Worm (Caenorhabditis elegans) whole organism, L3 larva: ENCODE data around the gene F26F12.2.

ENCODE experiments used
- ZK546.5 ChIP-seq: sonication (generic microtip); optimal IDR thresholded peaks from 2 replicates; lab custom pipeline; 2017; ENCODE audit warnings: missing biosample characterization, missing genetic modification characterization
- aly-2 ChIP-seq: fragments of 150-350 bp; optimal IDR thresholded peaks from 2 replicates; lab custom pipeline; 2014; ENCODE audit warnings: missing biosample characterization, missing genetic modification characterization
- ama-1 ChIP-seq: fragments of 150-350 bp; optimal IDR thresholded peaks from 2 replicates; lab custom pipeline; 2018
- ceh-16 ChIP-seq: sonication (generic microtip); optimal IDR thresholded peaks from 2 replicates; lab custom pipeline; 2017; ENCODE audit warnings: missing biosample characterization, missing genetic modification characterization
- ceh-28 ChIP-seq: fragments of 150-350 bp; optimal IDR thresholded peaks from 2 replicates; lab custom pipeline; 2014; ENCODE audit warnings: missing biosample characterization, missing genetic modification reagents, missing genetic modification characterization
- daf-12 ChIP-seq: fragments of 150-350 bp; optimal IDR thresholded peaks from 2 replicates; lab custom pipeline; 2014; ENCODE audit warnings: missing biosample characterization, missing genetic modification reagents, missing genetic modification characterization
- egl-5 ChIP-seq: fragments of 150-350 bp; optimal IDR thresholded peaks from 2 replicates; lab custom pipeline; 2017; ENCODE audit warnings: missing biosample characterization, missing genetic modification reagents, missing genetic modification characterization, inconsistent platforms
- elt-2 ChIP-seq: sonication (generic microtip); optimal IDR thresholded peaks from 2 replicates; lab custom pipeline; 2016; ENCODE audit warnings: missing genetic modification reagents, mild to moderate bottlenecking, missing genetic modification characterization, missing compliant biosample characterization
- eor-1 ChIP-seq, 2 experiments: fragments of 150-350 bp; optimal IDR thresholded peaks; 2 replicates each; lab custom pipeline; 2014 to 2018; ENCODE audit warnings: missing biosample characterization in 2 of 2, missing genetic modification characterization in 2 of 2
- fkh-10 ChIP-seq: sonication (generic microtip); optimal IDR thresholded peaks from 2 replicates; lab custom pipeline; 2017; ENCODE audit warnings: missing biosample characterization, missing genetic modification reagents, missing genetic modification characterization
- fkh-2 ChIP-seq: fragments of 150-350 bp; optimal IDR thresholded peaks from 2 replicates; lab custom pipeline; 2014; ENCODE audit warnings: missing biosample characterization, missing genetic modification reagents, missing genetic modification characterization
- fos-1 ChIP-seq: fragments of 150-350 bp; optimal IDR thresholded peaks from 2 replicates; lab custom pipeline; 2014; ENCODE audit warnings: missing biosample characterization, missing genetic modification characterization
- jun-1 ChIP-seq: fragments of 150-350 bp; optimal IDR thresholded peaks from 2 replicates; lab custom pipeline; 2014; ENCODE audit warnings: missing biosample characterization, missing genetic modification reagents, missing genetic modification characterization
- lin-15B ChIP-seq: fragments of 150-350 bp; optimal IDR thresholded peaks from 2 replicates; lab custom pipeline; 2014; ENCODE audit warnings: missing biosample characterization, missing genetic modification characterization
- lin-39 ChIP-seq: fragments of 150-350 bp; optimal IDR thresholded peaks from 2 replicates; lab custom pipeline; 2018; ENCODE audit warnings: missing biosample characterization, missing genetic modification reagents, missing genetic modification characterization
- lsy-12 ChIP-seq: sonication (generic microtip); optimal IDR thresholded peaks from 2 replicates; lab custom pipeline; 2016; ENCODE audit warnings: mild to moderate bottlenecking, missing genetic modification characterization, missing compliant biosample characterization
- mdl-1 ChIP-seq: fragments of 150-350 bp; optimal IDR thresholded peaks from 2 replicates; lab custom pipeline; 2014; ENCODE audit warnings: missing biosample characterization, missing genetic modification characterization
- nfya-1 ChIP-seq: sonication (generic microtip); optimal IDR thresholded peaks from 2 replicates; lab custom pipeline; 2017; ENCODE audit warnings: missing genetic modification characterization, mild to moderate bottlenecking, missing compliant biosample characterization, antibody characterized with exemption, moderate library complexity; ENCODE audit not compliant: insufficient read depth
- nhr-12 ChIP-seq: fragments of 150-350 bp; optimal IDR thresholded peaks from 2 replicates; lab custom pipeline; 2014; ENCODE audit warnings: missing biosample characterization, missing genetic modification characterization
- nhr-23 ChIP-seq: fragments of 150-350 bp; optimal IDR thresholded peaks from 2 replicates; lab custom pipeline; 2014; ENCODE audit warnings: missing biosample characterization, missing genetic modification reagents, missing genetic modification characterization
- nhr-25 ChIP-seq: sonication (generic microtip); optimal IDR thresholded peaks from 2 replicates; lab custom pipeline; 2017; ENCODE audit warnings: missing biosample characterization, missing genetic modification characterization
- nhr-43 ChIP-seq: sonication (generic microtip); optimal IDR thresholded peaks from 2 replicates; lab custom pipeline; 2016; ENCODE audit warnings: mild to moderate bottlenecking, missing genetic modification characterization, missing compliant biosample characterization; ENCODE audit not compliant: poor library complexity, severe bottlenecking
- nhr-67 ChIP-seq: fragments of 150-350 bp; optimal IDR thresholded peaks from 2 replicates; lab custom pipeline; 2014; ENCODE audit warnings: missing biosample characterization, missing genetic modification characterization
- nhr-77 ChIP-seq: fragments of 150-350 bp; optimal IDR thresholded peaks from 2 replicates; lab custom pipeline; 2014; ENCODE audit warnings: missing biosample characterization, missing genetic modification characterization
- pha-4 ChIP-seq: fragments of 150-350 bp; optimal IDR thresholded peaks from 2 replicates; lab custom pipeline; 2014; ENCODE audit warnings: missing biosample characterization, missing genetic modification reagents, missing genetic modification characterization
- pqm-1 ChIP-seq: fragments of 150-350 bp; optimal IDR thresholded peaks from 2 replicates; lab custom pipeline; 2017; ENCODE audit warnings: missing biosample characterization, missing genetic modification characterization, inconsistent platforms
- unc-39 ChIP-seq: sonication (generic microtip); optimal IDR thresholded peaks from 4 replicates; lab custom pipeline; 2017; ENCODE audit warnings: missing biosample characterization, missing genetic modification characterization
- ztf-4 ChIP-seq: fragments of 150-350 bp; optimal IDR thresholded peaks from 2 replicates; lab custom pipeline; 2014; ENCODE audit warnings: missing biosample characterization, missing genetic modification characterization

F26F12.2 gene

DNA sequence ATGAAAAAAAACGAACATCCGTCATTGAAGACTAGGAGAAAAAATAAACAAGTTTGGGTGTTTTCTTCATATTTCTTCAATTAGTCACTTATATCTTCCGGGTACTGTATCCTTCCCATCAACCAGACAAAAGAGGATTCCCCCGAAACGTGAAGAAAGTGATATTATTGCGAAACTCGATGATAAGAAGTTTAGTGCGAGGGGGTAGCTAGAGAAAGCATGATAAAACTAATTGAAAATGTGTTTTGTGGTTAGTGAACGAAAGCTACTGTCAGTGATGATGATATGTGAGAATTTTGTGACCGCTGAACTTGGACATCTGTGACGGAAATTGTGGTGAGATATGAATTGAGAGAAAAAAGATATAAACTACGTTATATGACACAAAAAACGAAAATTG lies 15.4 kb downstream of the F26F12.2 start (continued):
- TF ChIP-seq eor-1 (tag; optimal IDR thresholded peaks at IDR 0.05; lab: Kevin White, UChicago) (no peak), ceh-16 (tag; lab: Kevin White, UChicago) (no peak), ZK546.5 (tag; lab: Kevin White, UChicago) (no peak), fkh-2 (tag; lab: Kevin White, UChicago) (no peak), fkh-10 (GFP tag; lab: Kevin White, UChicago) (no peak), lin-39 (tag; lab: Kevin White, UChicago) (no peak)

DNA sequence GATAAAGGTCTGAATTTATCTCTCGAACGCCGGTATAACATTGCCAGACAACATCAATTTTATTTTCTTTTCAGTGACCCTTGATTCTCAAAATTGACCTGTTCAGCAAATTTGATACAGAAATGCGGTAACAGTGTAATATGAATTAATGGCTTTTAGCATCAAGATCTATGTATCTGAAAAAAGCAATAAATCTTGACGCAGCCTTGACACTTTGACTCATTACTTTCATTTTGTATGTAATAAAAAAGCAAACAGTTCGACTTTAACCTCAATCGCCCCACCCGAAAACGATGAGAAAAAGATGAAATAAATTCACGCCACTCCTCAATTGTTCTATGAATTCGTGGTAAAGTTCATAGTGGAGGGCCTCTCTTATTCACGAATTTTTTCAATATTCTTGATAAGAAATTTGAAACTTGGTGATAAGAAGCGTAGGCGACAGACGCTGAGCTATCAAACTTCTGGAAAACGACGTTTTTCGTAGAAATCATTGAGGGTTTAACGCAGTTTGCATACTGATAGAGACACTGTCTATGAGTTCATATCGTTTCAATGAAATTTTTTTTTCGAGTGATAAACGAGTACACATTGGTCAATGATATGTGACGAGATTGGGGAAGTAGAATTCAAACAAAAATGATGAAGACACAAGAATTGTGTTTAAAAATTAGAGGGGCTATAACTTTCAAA lies 16.8 kb downstream of the F26F12.2 start:
- TF ChIP-seq ceh-28 (tag; lab: Kevin White, UChicago) (peak; percentile 28), nhr-12 (tag; lab: Kevin White, UChicago) (no peak), egl-5 (tag; lab: Kevin White, UChicago) (no peak), pqm-1 (peak; percentile 89), pha-4 (tag; lab: Kevin White, UChicago) (no peak), jun-1 (tag; lab: Kevin White, UChicago) (no peak), ceh-16 (tag; lab: Kevin White, UChicago) (no peak), ama-1 (lab: Kevin White, UChicago) (no peak), nhr-67 (tag; lab: Kevin White, UChicago) (no peak), elt-2 (peak; percentile 92), unc-39 (tag; lab: Kevin White, UChicago) (no peak), mdl-1 (tag; lab: Kevin White, UChicago) (no peak), nhr-25 (tag; lab: Kevin White, UChicago) (peak; percentile 73), daf-12 (tag; lab: Kevin White, UChicago) (no peak), lin-15B (no peak), nhr-23 (tag; lab: Kevin White, UChicago) (peak; percentile 67)

DNA sequence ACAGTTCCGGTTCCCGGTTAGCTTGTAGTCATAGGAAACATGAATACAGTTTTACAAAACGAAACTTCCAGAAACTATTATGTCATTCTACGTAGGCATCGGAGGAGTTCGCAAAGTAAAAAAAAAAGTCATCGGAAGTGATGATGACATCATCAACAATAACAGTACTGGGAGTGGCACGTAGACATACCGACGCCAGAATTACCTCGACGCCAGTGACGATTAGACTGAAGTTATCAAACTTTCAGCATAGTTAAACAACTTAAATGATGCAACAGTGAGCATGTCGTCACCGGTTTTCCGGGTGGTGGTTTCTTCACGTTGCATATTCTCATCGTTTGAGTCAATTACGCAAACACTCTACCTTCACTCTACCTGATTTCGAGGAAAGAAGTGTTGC lies 18.0 kb downstream of the F26F12.2 start:
- TF ChIP-seq fkh-10 (GFP tag; lab: Kevin White, UChicago) (no peak), nhr-43 (no peak)

DNA sequence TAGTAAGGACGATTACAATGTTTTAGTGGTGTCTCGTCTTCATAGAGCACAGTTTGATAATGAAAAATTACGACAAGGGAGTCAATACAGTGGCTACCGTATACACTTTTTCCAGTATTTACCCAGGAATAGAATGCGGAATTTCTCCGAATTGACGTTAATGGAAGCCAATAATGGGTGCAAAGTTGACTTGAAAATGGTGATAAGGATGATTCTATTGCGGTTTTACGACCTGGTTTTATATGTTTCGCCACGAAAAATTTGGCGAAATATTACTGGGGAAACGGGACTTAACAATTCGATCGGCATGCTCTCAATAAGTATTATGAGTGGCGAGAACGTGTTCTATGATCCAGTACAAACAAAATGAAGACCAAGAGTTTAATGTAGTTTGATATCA lies 18.5 kb downstream of the F26F12.2 start:
- TF ChIP-seq pqm-1 (peak; percentile 58), elt-2 (peak; percentile 75), ceh-16 (tag; lab: Kevin White, UChicago) (no peak), nfya-1 (tag; lab: Kevin White, UChicago) (no peak)

DNA sequence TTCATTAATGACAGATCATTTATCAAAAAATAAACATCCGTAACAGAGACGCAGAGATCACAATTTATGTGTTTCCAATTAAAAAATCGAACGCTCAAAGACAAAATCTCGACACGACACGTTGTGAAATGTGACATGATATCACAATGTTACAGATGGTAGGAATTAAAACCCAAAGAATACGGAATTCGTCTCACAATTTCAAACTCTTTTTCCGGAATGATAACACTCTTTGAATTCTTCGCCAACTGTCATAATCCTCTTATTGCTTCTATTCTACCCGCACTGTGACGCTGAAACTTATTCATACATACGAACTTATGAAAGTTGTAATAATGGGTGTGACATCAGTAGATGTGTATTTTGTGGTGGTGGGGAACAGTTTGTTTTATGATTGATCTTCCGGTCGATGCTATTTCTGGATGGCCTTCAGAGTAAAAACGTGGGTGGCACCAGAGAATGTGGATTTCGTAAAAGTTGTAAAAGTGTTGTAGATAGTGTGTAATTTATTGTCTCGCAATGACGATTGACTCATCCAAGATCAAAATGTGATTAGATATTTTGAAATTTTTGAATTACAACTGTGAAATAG lies 21.8 kb downstream of the F26F12.2 start:
- TF ChIP-seq elt-2 (peak; percentile 81), fos-1 (tag; lab: Kevin White, UChicago) (no peak)

DNA sequence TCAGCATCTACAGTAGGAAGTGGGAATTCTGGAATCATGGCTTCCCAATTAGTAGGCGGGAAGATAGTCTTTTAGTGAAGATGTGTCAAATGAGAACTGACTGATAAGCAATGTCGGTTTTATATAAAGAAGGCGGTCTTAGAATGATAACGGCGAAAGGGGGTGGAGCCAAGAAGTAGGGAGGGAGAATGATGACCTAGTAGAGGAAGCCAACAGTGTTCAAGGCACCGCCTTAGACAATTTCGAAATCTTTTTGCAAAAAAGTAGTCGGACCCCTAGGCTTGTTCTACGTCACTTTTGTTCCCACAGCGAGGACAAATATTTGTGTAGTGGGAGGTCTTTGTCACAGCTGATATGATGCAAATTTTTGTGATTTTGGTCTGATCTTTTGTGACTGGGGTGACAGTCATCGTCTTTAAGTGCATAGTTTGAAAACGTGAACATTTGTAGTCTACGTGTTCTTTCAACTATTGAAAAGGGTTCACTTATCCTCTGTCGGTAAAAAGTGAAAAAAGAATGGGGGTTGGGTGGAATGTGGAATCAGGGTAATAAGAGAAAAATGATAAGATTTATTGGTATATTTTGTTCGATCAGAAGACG lies 25.3 kb downstream of the F26F12.2 start, which contains the start of gene ZC250.4:
Gene ZC250.4, minus strand, starts transcription at position 78 of the 600 bp plus-strand sequence.
- TF ChIP-seq ceh-28 (tag; lab: Kevin White, UChicago), result no peak
- TF ChIP-seq elt-2, result peak; percentile 82

DNA sequence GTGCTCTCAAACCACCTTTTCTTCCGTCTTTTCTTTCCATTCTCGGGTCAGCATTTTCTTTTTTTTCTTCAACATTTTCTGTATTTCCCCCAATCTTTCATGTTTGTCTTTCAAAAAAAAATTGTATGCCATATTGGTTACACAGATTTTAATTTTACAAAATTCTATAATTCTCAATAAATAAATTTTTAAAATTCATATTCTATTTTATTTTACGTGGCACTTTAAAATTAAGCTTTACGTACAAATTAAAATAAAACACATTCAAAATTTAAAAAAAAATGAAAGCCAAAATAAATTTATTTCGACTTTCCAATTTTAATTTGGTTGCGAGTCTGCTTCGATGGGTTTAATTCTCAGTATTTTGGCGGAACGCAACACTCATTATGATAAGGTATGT lies 32.9 kb downstream of the F26F12.2 start, which contains the start of gene ZC250.5:
Gene ZC250.5, plus strand, starts transcription at position 301 of the 400 bp plus-strand sequence.
- TF ChIP-seq unc-39 (tag; lab: Kevin White, UChicago) (no peak), nhr-77 (tag; lab: Kevin White, UChicago) (no peak), ztf-4 (no peak), lsy-12 (tag; lab: Kevin White, UChicago) (no peak), fkh-2 (tag; lab: Kevin White, UChicago) (no peak), aly-2 (tag; lab: Kevin White, UChicago) (no peak), nhr-43 (no peak)
